Fruit fly (Drosophila melanogaster) whole organism, adult: Measurements from ENCODE around the gene CG9497.

Experiments used
- CG11617 ChIP-seq: fragments of 200-800 bp; sonication (Bioruptor generic); optimal IDR thresholded peaks from 2 replicates; lab custom pipeline; 2017; ENCODE audit warnings: mild to moderate bottlenecking, missing biosample characterization, missing genetic modification reagents, missing genetic modification characterization
- CG12768 ChIP-seq: fragments of 200-800 bp; sonication (Bioruptor generic); optimal IDR thresholded peaks from 2 replicates; lab custom pipeline; 2017; ENCODE audit warnings: missing biosample characterization, missing genetic modification characterization, mild to moderate bottlenecking, moderate library complexity, missing genetic modification reagents
- CG14711 ChIP-seq: fragments of 200-800 bp; sonication (Bioruptor generic); optimal IDR thresholded peaks from 2 replicates; lab custom pipeline; 2018; ENCODE audit warnings: missing biosample characterization, mild to moderate bottlenecking, missing genetic modification characterization, moderate library complexity
- CG1620 ChIP-seq: fragments of 200-800 bp; sonication (Bioruptor generic); optimal IDR thresholded peaks from 2 replicates; lab custom pipeline; 2016; ENCODE audit warnings: missing biosample characterization, missing genetic modification characterization
- CG33017 ChIP-seq: fragments of 200-800 bp; sonication (Bioruptor generic); optimal IDR thresholded peaks from 2 replicates; lab custom pipeline; 2018; ENCODE audit warnings: missing biosample characterization, mild to moderate bottlenecking, missing genetic modification characterization, moderate library complexity
- CG5204 ChIP-seq: fragments of 200-800 bp; sonication (Bioruptor generic); optimal IDR thresholded peaks from 2 replicates; lab custom pipeline; 2016; ENCODE audit warnings: missing biosample characterization, missing genetic modification characterization
- CG7045 ChIP-seq: fragments of 200-800 bp; sonication (Bioruptor generic); optimal IDR thresholded peaks from 2 replicates; lab custom pipeline; 2017; ENCODE audit warnings: missing biosample characterization, mild to moderate bottlenecking, missing genetic modification characterization
- CG7101 ChIP-seq: fragments of 200-800 bp; sonication (Bioruptor generic); optimal IDR thresholded peaks from 2 replicates; lab custom pipeline; 2018; ENCODE audit warnings: missing biosample characterization, mild to moderate bottlenecking, missing genetic modification characterization, moderate library complexity
- Clk ChIP-seq: fragments of 200-800 bp; sonication (Bioruptor generic); optimal IDR thresholded peaks from 2 replicates; lab custom pipeline; 2017; ENCODE audit warnings: missing biosample characterization, missing genetic modification characterization
- Crg-1 ChIP-seq: fragments of 200-800 bp; sonication (Bioruptor generic); optimal IDR thresholded peaks from 2 replicates; lab custom pipeline; 2016; ENCODE audit warnings: missing biosample characterization, missing genetic modification characterization
- Hr96 ChIP-seq: fragments of 200-800 bp; sonication (Bioruptor generic); optimal IDR thresholded peaks from 2 replicates; lab custom pipeline; 2016; ENCODE audit warnings: missing biosample characterization, missing genetic modification characterization
- Mnt ChIP-seq: fragments of 200-800 bp; sonication (Bioruptor generic); optimal IDR thresholded peaks from 2 replicates; lab custom pipeline; 2016; ENCODE audit warnings: missing biosample characterization, mild to moderate bottlenecking, missing genetic modification characterization
- bab1 ChIP-seq: fragments of 200-800 bp; sonication (Bioruptor generic); optimal IDR thresholded peaks from 3 replicates; lab custom pipeline; 2019; ENCODE audit warnings: missing biosample characterization, mild to moderate bottlenecking, missing genetic modification characterization, moderate library complexity
- cic ChIP-seq: fragments of 200-800 bp; sonication (Bioruptor generic); optimal IDR thresholded peaks from 2 replicates; lab custom pipeline; 2017; ENCODE audit warnings: missing biosample characterization, mild to moderate bottlenecking, missing genetic modification characterization, moderate library complexity
- cnc ChIP-seq, 2 experiments: fragments of >200 bp; optimal IDR thresholded peaks; 2 replicates each; lab custom pipeline; 2017
- kay ChIP-seq: fragments of 200-800 bp; sonication (Bioruptor generic); peaks from one replicate; lab custom pipeline; 2016; ENCODE audit warnings: missing biosample characterization, missing genetic modification characterization, borderline replicate concordance
- ovo ChIP-seq: fragments of 200-800 bp; sonication (Bioruptor generic); optimal IDR thresholded peaks from 2 replicates; lab custom pipeline; 2016; ENCODE audit warnings: missing biosample characterization, missing genetic modification characterization
- pad ChIP-seq: fragments of 200-800 bp; sonication (Bioruptor generic); optimal IDR thresholded peaks from 3 replicates; lab custom pipeline; 2017; ENCODE audit warnings: missing biosample characterization, missing genetic modification characterization, mild to moderate bottlenecking, moderate library complexity, missing genetic modification reagents
- tj ChIP-seq: fragments of 200-800 bp; sonication (Bioruptor generic); optimal IDR thresholded peaks from 3 replicates; lab custom pipeline; 2017; ENCODE audit warnings: missing biosample characterization, mild to moderate bottlenecking, missing genetic modification characterization, moderate library complexity
- toe ChIP-seq: fragments of 200-800 bp; sonication (Bioruptor generic); optimal IDR thresholded peaks from 2 replicates; lab custom pipeline; 2016; ENCODE audit warnings: missing biosample characterization, missing genetic modification characterization

The CG9497 gene

dm6 chr2L:6348327-6348726 lies at the start of gene CG9497:
TSS of gene CG9497 (minus strand) at chr2L:6348427.
- no peak for TF ChIP-seq CG11617 (GFP tag; lab: Kevin White, UChicago)
- no peak for TF ChIP-seq CG12768 (GFP tag; lab: Kevin White, UChicago)
- no peak for TF ChIP-seq Hr96 (GFP tag; lab: Kevin White, UChicago)
- no peak for TF ChIP-seq CG7101 (tag; lab: Kevin White, UChicago)
- peak; percentile 74 for TF ChIP-seq kay (GFP tag; lab: Kevin White, UChicago)
- no peak for TF ChIP-seq CG33017 (tag; lab: Kevin White, UChicago)

- TF ChIP-seq kay (GFP tag; lab: Kevin White, UChicago) = no peak
- TF ChIP-seq CG7101 (tag; lab: Kevin White, UChicago) = no peak
- no peak for TF ChIP-seq bab1 (GFP tag; lab: Kevin White, UChicago)
Measured at dm6 chr2L:6397149-6397548, 48.9 kb upstream of the CG9497 start, which contains the start of gene CG42369. TSS of gene CG42369 (minus strand) at chr2L:6397249.

- TF ChIP-seq CG5204 (GFP tag; lab: Kevin White, UChicago) (no peak), bab1 (GFP tag; lab: Kevin White, UChicago) (no peak), Crg-1 (GFP tag; lab: Kevin White, UChicago) (no peak), CG1620 (no peak), CG14711 (no peak), cnc (optimal IDR thresholded peaks at IDR 0.05; lab: Kevin White, UChicago) (no peak), kay (GFP tag; lab: Kevin White, UChicago) (no peak), pad (no peak), CG33017 (tag; lab: Kevin White, UChicago) (no peak), ovo (GFP tag; lab: Kevin White, UChicago) (no peak), Mnt (GFP tag; lab: Kevin White, UChicago) (no peak), Hr96 (GFP tag; lab: Kevin White, UChicago) (no peak), toe (GFP tag; lab: Kevin White, UChicago) (no peak), CG7045 (GFP tag; lab: Kevin White, UChicago) (no peak), CG12768 (GFP tag; lab: Kevin White, UChicago) (no peak), CG7101 (tag; lab: Kevin White, UChicago) (no peak), tj (GFP tag; lab: Kevin White, UChicago) (no peak), CG11617 (GFP tag; lab: Kevin White, UChicago) (no peak), cic (GFP tag; lab: Kevin White, UChicago) (no peak), Clk (GFP tag; lab: Kevin White, UChicago) (no peak)
Measured at dm6 chr2L:6391469-6391868, 43.2 kb upstream of the CG9497 start.

- TF ChIP-seq CG12768 (GFP tag; lab: Kevin White, UChicago) (no peak), CG11617 (GFP tag; lab: Kevin White, UChicago) (no peak), bab1 (GFP tag; lab: Kevin White, UChicago) (no peak), CG7045 (GFP tag; lab: Kevin White, UChicago) (no peak), CG7101 (tag; lab: Kevin White, UChicago) (no peak), toe (GFP tag; lab: Kevin White, UChicago) (no peak), CG5204 (GFP tag; lab: Kevin White, UChicago) (no peak), tj (GFP tag; lab: Kevin White, UChicago) (no peak), CG14711 (no peak), cic (GFP tag; lab: Kevin White, UChicago) (no peak), Crg-1 (GFP tag; lab: Kevin White, UChicago) (no peak), Clk (GFP tag; lab: Kevin White, UChicago) (no peak), cnc (optimal IDR thresholded peaks at IDR 0.05; lab: Kevin White, UChicago) (no peak)
Measured at dm6 chr2L:6387068-6387467, 38.8 kb upstream of the CG9497 start.

DNA sequence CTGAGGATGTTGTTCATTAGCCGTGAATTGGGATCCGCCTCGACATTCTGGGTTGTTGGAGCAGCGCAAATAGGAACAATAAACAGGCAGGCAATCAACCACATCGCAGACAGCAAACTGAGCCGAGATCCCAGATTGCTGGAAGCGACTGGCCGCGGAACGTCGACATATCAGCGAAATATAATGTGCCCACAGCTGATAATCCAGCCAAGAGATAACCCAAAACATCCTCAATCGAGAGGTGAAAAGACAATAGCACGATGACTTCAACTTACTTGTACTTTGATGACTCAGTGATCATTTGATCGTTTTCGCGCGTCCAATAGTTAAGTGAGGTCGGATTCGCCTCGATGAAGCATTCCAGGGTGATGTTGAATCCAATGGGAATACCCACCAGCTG lies 37.2 kb upstream of the CG9497 start, which contains the start of gene Nepl6:
Gene Nepl6, minus strand, starts transcription at position 104 of the 400 bp plus-strand sequence.
- no peak for TF ChIP-seq Hr96 (GFP tag; lab: Kevin White, UChicago)
- no peak for TF ChIP-seq CG7101 (tag; lab: Kevin White, UChicago)
- TF ChIP-seq cnc (optimal IDR thresholded peaks at IDR 0.05; lab: Kevin White, UChicago) = no peak
- no peak for TF ChIP-seq bab1 (GFP tag; lab: Kevin White, UChicago)
- no peak for TF ChIP-seq tj (GFP tag; lab: Kevin White, UChicago)
- no peak for TF ChIP-seq CG1620
- no peak for TF ChIP-seq CG7045 (GFP tag; lab: Kevin White, UChicago)
- no peak for TF ChIP-seq CG14711
- no peak for TF ChIP-seq kay (GFP tag; lab: Kevin White, UChicago)
- no peak for TF ChIP-seq CG33017 (tag; lab: Kevin White, UChicago)

DNA sequence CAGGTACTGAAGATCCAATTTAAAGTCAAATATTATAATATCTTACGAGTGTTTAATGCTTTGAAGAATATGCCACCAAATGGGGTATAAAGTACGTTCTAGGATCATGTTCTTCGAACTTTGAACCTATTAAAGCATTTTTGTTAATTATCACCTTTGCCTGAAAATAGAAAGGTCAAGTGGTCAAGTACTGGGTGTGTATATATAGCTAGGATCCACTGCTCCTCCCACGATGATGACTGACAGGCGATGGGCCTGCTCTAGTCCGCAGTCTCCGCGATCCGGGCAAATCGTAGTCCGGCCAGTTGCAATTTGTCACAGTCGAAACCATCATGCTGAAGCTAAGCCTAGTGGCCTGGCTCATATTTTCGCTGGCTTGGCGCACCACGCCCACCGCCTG lies 32.7 kb upstream of the CG9497 start, which contains the start of gene Nepl5:
Gene Nepl5, plus strand, starts transcription at position 301 of the 400 bp plus-strand sequence.
- no peak for TF ChIP-seq ovo (GFP tag; lab: Kevin White, UChicago)
- no peak for TF ChIP-seq cnc (optimal IDR thresholded peaks at IDR 0.05; lab: Kevin White, UChicago)
- TF ChIP-seq Hr96 (GFP tag; lab: Kevin White, UChicago) = no peak
- no peak for TF ChIP-seq cic (GFP tag; lab: Kevin White, UChicago)
- TF ChIP-seq CG14711 = no peak
- TF ChIP-seq CG5204 (GFP tag; lab: Kevin White, UChicago) = no peak
- TF ChIP-seq Clk (GFP tag; lab: Kevin White, UChicago) = no peak
- TF ChIP-seq CG12768 (GFP tag; lab: Kevin White, UChicago) = no peak
- TF ChIP-seq kay (GFP tag; lab: Kevin White, UChicago) = no peak
- no peak for TF ChIP-seq tj (GFP tag; lab: Kevin White, UChicago)
- no peak for TF ChIP-seq CG7045 (GFP tag; lab: Kevin White, UChicago)
- TF ChIP-seq Mnt (GFP tag; lab: Kevin White, UChicago) = no peak
- TF ChIP-seq bab1 (GFP tag; lab: Kevin White, UChicago) = no peak
